Worm (Caenorhabditis elegans): ENCODE results near the gene C13A2.1.

Gene C13A2.1

ce11 chrV:7288699-7289098 is at the start of gene C13A2.1:
Gene C13A2.1 (plus strand): TSS chrV:7288999.
- TF ChIP-seq flt-1 (GFP tag; IDR thresholded peaks at IDR 0.05) (no peak), med-1 (GFP tag; optimal IDR thresholded peaks at IDR 0.05; ENCODE audit: insufficient read depth) (no peak), T22C8.4 (GFP tag; IDR thresholded peaks at IDR 0.05) (no peak)

ce11 chrV:7239471-7239870 is 49.3 kb upstream of the C13A2.1 start, which contains the start of gene C05C8.1:
Gene C05C8.1 (plus strand): TSS chrV:7239771.
- TF ChIP-seq ztf-23 (GFP tag; IDR thresholded peaks at IDR 0.05) = no peak
- no peak for TF ChIP-seq klf-2 (GFP tag; conservative IDR thresholded peaks at IDR 0.05)
- TF ChIP-seq med-1 (GFP tag; optimal IDR thresholded peaks at IDR 0.05; ENCODE audit: insufficient read depth) = no peak
- TF ChIP-seq cog-1 (tag; optimal IDR thresholded peaks at IDR 0.05) = no peak
- TF ChIP-seq ref-1 (GFP tag; conservative IDR thresholded peaks at IDR 0.05) = no peak
- no peak for TF ChIP-seq T22C8.4 (GFP tag; IDR thresholded peaks at IDR 0.05)
- no peak for TF ChIP-seq tab-1 (GFP tag; IDR thresholded peaks at IDR 0.05)
- no peak for TF ChIP-seq flt-1 (GFP tag; IDR thresholded peaks at IDR 0.05)

ce11 chrV:7246951-7247350 is 41.8 kb upstream of the C13A2.1 start, which contains the start of gene C05C8.7:
Gene C05C8.7 (minus strand): TSS chrV:7247050.
- TF ChIP-seq ref-1 (GFP tag; conservative IDR thresholded peaks at IDR 0.05) (no peak), flt-1 (GFP tag; IDR thresholded peaks at IDR 0.05) (0 out of 2 replicates have a peak, but pooled peaks have one; percentile 51)

- TF ChIP-seq tab-1 (GFP tag; IDR thresholded peaks at IDR 0.05) (no peak), ztf-29 (GFP tag; IDR thresholded peaks at IDR 0.05) (no peak), T22C8.4 (GFP tag; IDR thresholded peaks at IDR 0.05) (no peak), ztf-23 (GFP tag; IDR thresholded peaks at IDR 0.05) (no peak), med-1 (GFP tag; optimal IDR thresholded peaks at IDR 0.05; ENCODE audit: insufficient read depth) (no peak), cog-1 (tag; optimal IDR thresholded peaks at IDR 0.05) (no peak), klf-2 (GFP tag; conservative IDR thresholded peaks at IDR 0.05) (no peak), ref-1 (GFP tag; conservative IDR thresholded peaks at IDR 0.05) (no peak), flt-1 (GFP tag; IDR thresholded peaks at IDR 0.05) (no peak)
Observed at ce11 chrV:7248227-7248953, 40.4 kb upstream of the C13A2.1 start.

ce11 chrV:7255095-7255494 is 33.7 kb upstream of the C13A2.1 start, which contains the start of gene C05C8.8:
Gene C05C8.8 (minus strand): TSS chrV:7255195.
- no peak for TF ChIP-seq med-1 (GFP tag; optimal IDR thresholded peaks at IDR 0.05; ENCODE audit: insufficient read depth)
- no peak for TF ChIP-seq tab-1 (GFP tag; IDR thresholded peaks at IDR 0.05)
- TF ChIP-seq ztf-29 (GFP tag; IDR thresholded peaks at IDR 0.05) = no peak
- TF ChIP-seq ref-1 (GFP tag; conservative IDR thresholded peaks at IDR 0.05) = no peak
- no peak for TF ChIP-seq flt-1 (GFP tag; IDR thresholded peaks at IDR 0.05)
- no peak for TF ChIP-seq klf-2 (GFP tag; conservative IDR thresholded peaks at IDR 0.05)
- no peak for TF ChIP-seq ztf-23 (GFP tag; IDR thresholded peaks at IDR 0.05)
- TF ChIP-seq cog-1 (tag; optimal IDR thresholded peaks at IDR 0.05) = no peak
- TF ChIP-seq T22C8.4 (GFP tag; IDR thresholded peaks at IDR 0.05) = no peak

- TF ChIP-seq flt-1 (GFP tag; IDR thresholded peaks at IDR 0.05) (no peak), ref-1 (GFP tag; conservative IDR thresholded peaks at IDR 0.05) (no peak), med-1 (GFP tag; optimal IDR thresholded peaks at IDR 0.05; ENCODE audit: insufficient read depth) (no peak), ztf-23 (GFP tag; IDR thresholded peaks at IDR 0.05) (no peak), tab-1 (GFP tag; IDR thresholded peaks at IDR 0.05) (no peak), klf-2 (GFP tag; conservative IDR thresholded peaks at IDR 0.05) (no peak), T22C8.4 (GFP tag; IDR thresholded peaks at IDR 0.05) (no peak), cog-1 (tag; optimal IDR thresholded peaks at IDR 0.05) (no peak)
Observed at ce11 chrV:7258965-7259364, 29.8 kb upstream of the C13A2.1 start, which contains the start of gene C13A2.12. Gene C13A2.12 (plus strand): TSS chrV:7259265.

- TF ChIP-seq klf-2 (GFP tag; conservative IDR thresholded peaks at IDR 0.05) (no peak), tab-1 (GFP tag; IDR thresholded peaks at IDR 0.05) (no peak), med-1 (GFP tag; optimal IDR thresholded peaks at IDR 0.05; ENCODE audit: insufficient read depth) (no peak), flt-1 (GFP tag; IDR thresholded peaks at IDR 0.05) (no peak), ztf-23 (GFP tag; IDR thresholded peaks at IDR 0.05) (no peak), T22C8.4 (GFP tag; IDR thresholded peaks at IDR 0.05) (no peak), ztf-29 (GFP tag; IDR thresholded peaks at IDR 0.05) (no peak)
Observed at ce11 chrV:7264042-7264441, 24.8 kb upstream of the C13A2.1 start, which contains the start of gene C13A2.9. Gene C13A2.9 (minus strand): TSS chrV:7264142.

- TF ChIP-seq cog-1 (tag; optimal IDR thresholded peaks at IDR 0.05) (no peak), flt-1 (GFP tag; IDR thresholded peaks at IDR 0.05) (no peak), ztf-23 (GFP tag; IDR thresholded peaks at IDR 0.05) (no peak), med-1 (GFP tag; optimal IDR thresholded peaks at IDR 0.05; ENCODE audit: insufficient read depth) (no peak), ref-1 (GFP tag; conservative IDR thresholded peaks at IDR 0.05) (no peak), T22C8.4 (GFP tag; IDR thresholded peaks at IDR 0.05) (no peak), ztf-29 (GFP tag; IDR thresholded peaks at IDR 0.05) (no peak), klf-2 (GFP tag; conservative IDR thresholded peaks at IDR 0.05) (no peak)
Observed at ce11 chrV:7266021-7266420, 22.8 kb upstream of the C13A2.1 start, which contains the start of gene C13A2.7. Gene C13A2.7 (plus strand): TSS chrV:7266321.

ce11 chrV:7269399-7269798 is 19.4 kb upstream of the C13A2.1 start, which contains the start of gene C13A2.6:
Gene C13A2.6 (plus strand): TSS chrV:7269699.
- TF ChIP-seq klf-2 (GFP tag; conservative IDR thresholded peaks at IDR 0.05) = no peak

- TF ChIP-seq ref-1 (GFP tag; conservative IDR thresholded peaks at IDR 0.05) = no peak
- no peak for TF ChIP-seq T22C8.4 (GFP tag; IDR thresholded peaks at IDR 0.05)
- no peak for TF ChIP-seq tab-1 (GFP tag; IDR thresholded peaks at IDR 0.05)
- no peak for TF ChIP-seq ztf-29 (GFP tag; IDR thresholded peaks at IDR 0.05)
- TF ChIP-seq flt-1 (GFP tag; IDR thresholded peaks at IDR 0.05) = no peak
Observed at ce11 chrV:7274992-7275391, 13.8 kb upstream of the C13A2.1 start, which contains the start of gene C13A2.10. Gene C13A2.10 (minus strand): TSS chrV:7275092.

All from whole organism, midembryonic.